Fruit fly (Drosophila melanogaster) whole organism, embryonic: ENCODE measurements around the gene Dis3l2.

Source experiments
- Awh ChIP-seq: fragments of 200-800 bp; sonication (Bioruptor generic); IDR thresholded peaks from 2 replicates; pipeline ENCODE4, ENCODE4 v1.3.6; 2022; ENCODE audit warnings: missing biosample characterization, missing genetic modification characterization
- CG10209 ChIP-seq: fragments of 200-800 bp; sonication (Bioruptor generic); optimal IDR thresholded peaks from 3 replicates; lab custom pipeline; 2017; ENCODE audit warnings: missing biosample characterization, mild to moderate bottlenecking, missing genetic modification characterization, missing genetic modification reagents
- CG1024 ChIP-seq: fragments of 200-800 bp; sonication (Bioruptor generic); IDR thresholded peaks from 2 replicates; pipeline ENCODE4 v1.3.6; 2022; ENCODE audit warnings: missing biosample characterization, missing genetic modification characterization
- CG10366 ChIP-seq: fragments of 200-800 bp; sonication (Bioruptor generic); IDR thresholded peaks from 2 replicates; pipeline ENCODE4 v1.3.6; 2022; ENCODE audit warnings: missing biosample characterization, missing genetic modification characterization
- CG11085 ChIP-seq: fragments of 200-800 bp; sonication (Bioruptor generic); IDR thresholded peaks from 2 replicates; pipeline ENCODE4 v1.3.6; 2022; ENCODE audit warnings: missing biosample characterization, missing genetic modification characterization
- CG11696 ChIP-seq: fragments of 200-800 bp; sonication (Bioruptor generic); IDR thresholded peaks from 2 replicates; pipeline ENCODE4 v1.3.6; 2022; ENCODE audit warnings: missing biosample characterization, missing genetic modification characterization
- CG12299 ChIP-seq: fragments of 200-800 bp; sonication (Bioruptor generic); optimal IDR thresholded peaks from 2 replicates; lab custom pipeline; 2018; ENCODE audit warnings: missing biosample characterization, mild to moderate bottlenecking, missing genetic modification characterization
- CG1233 ChIP-seq: fragments of 200-800 bp; sonication (Bioruptor generic); optimal IDR thresholded peaks from 4 replicates; lab custom pipeline; 2018; ENCODE audit warnings: missing biosample characterization, mild to moderate bottlenecking, missing genetic modification characterization
- CG12391 ChIP-seq: fragments of 200-800 bp; sonication (Bioruptor generic); optimal IDR thresholded peaks from 3 replicates; lab custom pipeline; 2018; ENCODE audit warnings: missing biosample characterization, mild to moderate bottlenecking, missing genetic modification characterization, moderate library complexity
- CG14710 ChIP-seq: fragments of 200-800 bp; sonication (Bioruptor generic); optimal IDR thresholded peaks from 3 replicates; lab custom pipeline; 2019; ENCODE audit warnings: missing biosample characterization, mild to moderate bottlenecking, missing genetic modification characterization, moderate library complexity
- CG15011 ChIP-seq: fragments of 200-800 bp; sonication (Bioruptor generic); optimal IDR thresholded peaks from 3 replicates; lab custom pipeline; 2018; ENCODE audit warnings: missing biosample characterization, mild to moderate bottlenecking, missing genetic modification characterization
- CG18619 ChIP-seq: fragments of 200-800 bp; sonication (Bioruptor generic); optimal IDR thresholded peaks from 3 replicates; lab custom pipeline; 2017; ENCODE audit warnings: missing biosample characterization, mild to moderate bottlenecking, missing genetic modification characterization
- CG2678 ChIP-seq: fragments of 200-800 bp; sonication (Bioruptor generic); optimal IDR thresholded peaks from 3 replicates; lab custom pipeline; 2019; ENCODE audit warnings: missing biosample characterization, mild to moderate bottlenecking, missing genetic modification characterization, moderate library complexity
- CG30403 ChIP-seq: fragments of 200-800 bp; sonication (Bioruptor generic); optimal IDR thresholded peaks from 3 replicates; lab custom pipeline; 2016; ENCODE audit warnings: missing biosample characterization, missing genetic modification characterization
- CG3838 ChIP-seq: fragments of 200-800 bp; sonication (Bioruptor generic); optimal IDR thresholded peaks from 3 replicates; lab custom pipeline; 2016; ENCODE audit warnings: missing biosample characterization, missing genetic modification characterization
- CG4617 ChIP-seq: fragments of 200-800 bp; sonication (Bioruptor generic); optimal IDR thresholded peaks from 3 replicates; lab custom pipeline; 2016; ENCODE audit warnings: missing biosample characterization, missing genetic modification characterization, borderline replicate concordance
- CG6254 ChIP-seq: fragments of 200-800 bp; sonication (Bioruptor generic); optimal IDR thresholded peaks from 3 replicates; lab custom pipeline; 2017; ENCODE audit warnings: mild to moderate bottlenecking, missing biosample characterization, missing genetic modification reagents, missing genetic modification characterization
- CG6854 ChIP-seq: fragments of 200-800 bp; sonication (Bioruptor generic); optimal IDR thresholded peaks from 3 replicates; lab custom pipeline; 2017; ENCODE audit warnings: missing biosample characterization, mild to moderate bottlenecking, missing genetic modification characterization
- CG7928 ChIP-seq: fragments of 200-800 bp; sonication (Bioruptor generic); optimal IDR thresholded peaks from 2 replicates; lab custom pipeline; 2017; ENCODE audit warnings: missing biosample characterization, mild to moderate bottlenecking, missing genetic modification characterization
- CG9727 ChIP-seq: fragments of 200-800 bp; sonication (Bioruptor generic); optimal IDR thresholded peaks from 3 replicates; lab custom pipeline; 2017; ENCODE audit warnings: missing biosample characterization, mild to moderate bottlenecking, missing genetic modification characterization
- Dbx ChIP-seq: fragments of 200-800 bp; sonication (Bioruptor generic); IDR thresholded peaks from 3 replicates; pipeline ENCODE4 v1.3.6; 2022; ENCODE audit warnings: missing biosample characterization, missing genetic modification characterization
- Dip3 ChIP-seq: fragments of 200-800 bp; sonication (Bioruptor generic); optimal IDR thresholded peaks from 3 replicates; lab custom pipeline; 2016; ENCODE audit warnings: missing biosample characterization, missing genetic modification characterization
- Dll ChIP-seq: fragments of 200-800 bp; sonication (Bioruptor generic); IDR thresholded peaks from 4 replicates; pipeline ENCODE4 v1.3.6; 2022; ENCODE audit warnings: missing biosample characterization, missing genetic modification characterization; ENCODE audit not compliant: partially characterized antibody
- Doc3 ChIP-seq: fragments of 200-800 bp; sonication (Bioruptor generic); IDR thresholded peaks from 3 replicates; pipeline ENCODE4 v1.3.6; 2022; ENCODE audit warnings: missing biosample characterization, missing genetic modification characterization; ENCODE audit not compliant: partially characterized antibody
- Dp ChIP-seq: fragments of 200-800 bp; sonication (Bioruptor generic); optimal IDR thresholded peaks from 2 replicates; lab custom pipeline; 2018; ENCODE audit warnings: missing biosample characterization, mild to moderate bottlenecking, missing genetic modification characterization, moderate library complexity
- Hmx ChIP-seq: fragments of 200-800 bp; sonication (Bioruptor generic); optimal IDR thresholded peaks from 2 replicates; lab custom pipeline; 2016; ENCODE audit warnings: missing biosample characterization, missing genetic modification characterization
- Hr78 ChIP-seq, 2 experiments: fragments of 200-800 bp in 1 of 2; fragments of >200 bp in 1 of 2; sonication (Bioruptor generic) in 1 of 2; optimal IDR thresholded peaks; 2 replicates each; lab custom pipeline; 2017 to 2019; ENCODE audit warnings: missing biosample characterization in 2 of 2, missing genetic modification characterization in 2 of 2, mild to moderate bottlenecking in 1 of 2, moderate library complexity in 1 of 2
- Kr ChIP-seq: fragments of 200-800 bp; sonication (Bioruptor generic); optimal IDR thresholded peaks from 2 replicates; lab custom pipeline; 2017; ENCODE audit warnings: missing biosample characterization, mild to moderate bottlenecking, missing genetic modification characterization
- Max ChIP-seq: fragments of 200-800 bp; sonication (Bioruptor generic); optimal IDR thresholded peaks from 2 replicates; lab custom pipeline; 2016; ENCODE audit warnings: missing biosample characterization, mild to moderate bottlenecking, missing genetic modification characterization
- Nf-YA ChIP-seq: fragments of 200-800 bp; sonication (Bioruptor generic); IDR thresholded peaks from 2 replicates; pipeline ENCODE4 v1.3.6; 2022; ENCODE audit warnings: missing biosample characterization, missing genetic modification characterization
- Xrp1 ChIP-seq: fragments of 200-800 bp; sonication (Bioruptor generic); IDR thresholded peaks from 2 replicates; pipeline ENCODE4 v1.3.6; 2022; ENCODE audit warnings: missing biosample characterization, missing genetic modification characterization
- ara ChIP-seq: fragments of 200-800 bp; sonication (Bioruptor generic); IDR thresholded peaks from 2 replicates; pipeline ENCODE4 v1.3.6; 2022; ENCODE audit warnings: missing biosample characterization, missing genetic modification characterization
- crol ChIP-seq: fragments of 200-800 bp; sonication (Bioruptor generic); IDR thresholded peaks from 2 replicates; pipeline ENCODE4 v1.3.6; 2022; ENCODE audit warnings: missing biosample characterization, missing genetic modification characterization
- dimm ChIP-seq: fragments of 200-800 bp; sonication (Bioruptor generic); IDR thresholded peaks from 2 replicates; pipeline ENCODE4 v1.3.6; 2022; ENCODE audit warnings: missing biosample characterization, missing genetic modification characterization
- ems ChIP-seq: fragments of 200-800 bp; sonication (Bioruptor generic); optimal IDR thresholded peaks from 3 replicates; lab custom pipeline; 2016; ENCODE audit warnings: missing biosample characterization, missing genetic modification characterization
- ewg ChIP-seq: fragments of 200-800 bp; sonication (Bioruptor generic); optimal IDR thresholded peaks from 3 replicates; lab custom pipeline; 2017; ENCODE audit warnings: mild to moderate bottlenecking, missing biosample characterization, missing genetic modification reagents, missing genetic modification characterization
- grn ChIP-seq: fragments of 200-800 bp; sonication (Bioruptor generic); optimal IDR thresholded peaks from 3 replicates; lab custom pipeline; 2017; ENCODE audit warnings: missing biosample characterization, missing genetic modification characterization
- hkb ChIP-seq, 2 experiments: fragments of 200-800 bp in 1 of 2; fragments of >200 bp in 1 of 2; sonication (Bioruptor generic) in 1 of 2; IDR thresholded peaks in 1 of 2; optimal IDR thresholded peaks in 1 of 2; 2 replicates each; pipeline versions ENCODE4 v1.3.6 to Lab custom; 2017 to 2022; ENCODE audit warnings: missing biosample characterization in 1 of 2, missing genetic modification characterization in 1 of 2
- ken ChIP-seq: fragments of 200-800 bp; sonication (Bioruptor generic); IDR thresholded peaks from 3 replicates; pipeline ENCODE4 v1.3.6; 2022; ENCODE audit warnings: missing biosample characterization, missing genetic modification characterization
- lilli ChIP-seq: fragments of 200-800 bp; sonication (Bioruptor generic); optimal IDR thresholded peaks from 3 replicates; lab custom pipeline; 2016; ENCODE audit warnings: missing biosample characterization, missing genetic modification characterization
- pan ChIP-seq, 4 experiments: fragments of >200 bp in 3 of 4; fragments of 200-800 bp in 1 of 4; sonication (Bioruptor generic) in 1 of 4; optimal IDR thresholded peaks in 3 of 4; IDR thresholded peaks in 1 of 4; 2 replicates each; pipeline versions ENCODE4 v1.3.6 to Lab custom; 2017 to 2022; ENCODE audit warnings: missing biosample characterization in 2 of 4, missing genetic modification characterization in 2 of 4, mixed read lengths in 1 of 4
- ranshi ChIP-seq: fragments of 200-800 bp; sonication (Bioruptor generic); IDR thresholded peaks from 2 replicates; pipeline ENCODE4 v1.3.6; 2022; ENCODE audit warnings: missing biosample characterization, missing genetic modification characterization
- sens ChIP-seq: fragments of 200-800 bp; sonication (Bioruptor generic); peaks from one replicate; lab custom pipeline; 2016; ENCODE audit warnings: missing biosample characterization, missing genetic modification characterization
- slou ChIP-seq: fragments of 200-800 bp; sonication (Bioruptor generic); optimal IDR thresholded peaks from 3 replicates; lab custom pipeline; 2016; ENCODE audit warnings: missing biosample characterization, missing genetic modification characterization
- unpg ChIP-seq: fragments of 200-800 bp; sonication (Bioruptor generic); optimal IDR thresholded peaks from 3 replicates; lab custom pipeline; 2018; ENCODE audit warnings: missing biosample characterization, mild to moderate bottlenecking, missing genetic modification characterization, moderate library complexity
- vfl ChIP-seq: fragments of 200-800 bp; sonication (Bioruptor generic); optimal IDR thresholded peaks from 2 replicates; lab custom pipeline; 2016; ENCODE audit warnings: missing biosample characterization, missing genetic modification characterization
- zf30C ChIP-seq: fragments of 200-800 bp; sonication (Bioruptor generic); optimal IDR thresholded peaks from 3 replicates; lab custom pipeline; 2018; ENCODE audit warnings: missing biosample characterization, mild to moderate bottlenecking, missing genetic modification characterization

The Dis3l2 gene

DNA sequence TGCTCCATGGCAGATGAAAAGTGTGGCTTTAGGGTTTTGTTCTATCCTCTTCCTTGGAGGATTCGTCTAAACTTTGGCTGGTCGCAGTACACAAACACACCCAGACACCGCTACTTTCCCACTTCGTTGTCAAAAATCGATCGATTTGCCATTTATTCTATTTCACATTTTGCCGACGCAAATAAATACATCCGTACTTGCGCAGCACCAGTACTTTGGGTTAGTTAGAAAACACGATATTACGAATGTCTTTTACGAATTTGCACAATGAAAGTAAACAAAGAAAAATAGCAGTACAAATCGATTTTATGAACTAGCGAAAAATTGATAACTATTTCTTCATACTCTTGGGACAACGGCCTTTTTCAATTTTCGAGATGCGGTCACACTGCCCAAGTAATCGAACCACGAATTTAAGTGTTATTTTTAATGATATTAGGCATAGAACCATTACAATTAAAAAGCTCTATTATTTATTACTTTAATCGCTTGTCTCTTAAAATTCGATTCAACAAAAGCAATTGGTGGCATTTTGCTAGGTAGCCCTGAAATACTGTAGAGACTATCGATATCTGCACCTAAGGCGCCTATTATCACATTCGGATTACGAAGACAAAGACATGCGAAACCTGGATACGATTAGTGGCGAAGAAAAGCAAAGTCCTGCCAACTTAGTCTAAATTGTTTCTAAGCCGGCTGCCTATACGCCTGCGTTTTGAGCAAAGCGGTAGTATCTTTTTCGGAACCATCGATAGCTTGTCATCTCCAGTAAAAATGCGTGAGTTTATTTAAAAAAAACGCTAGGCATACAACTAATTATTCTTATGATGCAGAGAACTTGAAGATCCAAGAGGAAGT, 45.3 kb downstream of the Dis3l2 start, which contains the start of the genes DIP2 and wac (continued):
- TF ChIP-seq ara (GFP tag; lab: Robert Waterston, UW) (peak; percentile 56; the same call in 1 of the 2 replicates), CG6254 (peak; percentile 10), Dbx (peak; percentile 83), Dip3 (GFP tag; lab: Kevin White, UChicago) (peak; percentile 90), Awh (GFP tag; lab: Robert Waterston, UW) (0 out of 2 replicates have a peak, but pooled peaks have one; percentile 40), lilli (GFP tag; lab: Kevin White, UChicago) (peak; percentile 93), slou (GFP tag; lab: Kevin White, UChicago) (peak; percentile 30), hkb (optimal IDR thresholded peaks at IDR 0.05; lab: Kevin White, UChicago) (no peak), hkb (GFP tag; IDR thresholded peaks at IDR 0.05; lab: Robert Waterston, UW) (peak; percentile 58; the same call in 1 of the 2 replicates), unpg (GFP tag; lab: Kevin White, UChicago) (peak; percentile 55), ems (peak; percentile 82), CG2678 (tag; lab: Kevin White, UChicago) (no peak), CG1024 (peak; percentile 62; the same call in 1 of the 2 replicates), CG10366 (peak; percentile 57; the same call in 1 of the 2 replicates), Dll (GFP tag; lab: Robert Waterston, UW) (peak; percentile 96), Doc3 (GFP tag; lab: Robert Waterston, UW) (peak; percentile 86), CG10209 (peak; percentile 53), pan (optimal IDR thresholded peaks at IDR 0.05; lab: Kevin White, UChicago) (no peak), pan (GFP tag; optimal IDR thresholded peaks at IDR 0.05 in 1 of 2, IDR thresholded peaks at IDR 0.05 in 1 of 2) (peak in 1 of 2 experiments; percentile 68), CG14710 (peak; percentile 89), CG15011 (GFP tag; lab: Kevin White, UChicago) (no peak), CG7928 (GFP tag; lab: Kevin White, UChicago) (peak; percentile 95), CG11085 (GFP tag; lab: Robert Waterston, UW) (0 out of 2 replicates have a peak, but pooled peaks have one; percentile 48), Hr78 (GFP tag; optimal IDR thresholded peaks at IDR 0.05; lab: Kevin White, UChicago) (no peak), ewg (GFP tag; lab: Kevin White, UChicago) (peak; percentile 88), CG12299 (peak; percentile 3), CG12391 (tag; lab: Kevin White, UChicago) (peak; percentile 81), Nf-YA (no peak), CG9727 (GFP tag; lab: Kevin White, UChicago) (peak; percentile 56), CG11696 (GFP tag; lab: Robert Waterston, UW) (0 out of 2 replicates have a peak, but pooled peaks have one; percentile 42), Dp (GFP tag; lab: Kevin White, UChicago) (peak; percentile 77), CG6854 (peak; percentile 50), sens (GFP tag; lab: Kevin White, UChicago) (peak; percentile 95), CG18619 (GFP tag; lab: Kevin White, UChicago) (no peak), vfl (GFP tag; lab: Kevin White, UChicago) (peak; percentile 82), Hmx (GFP tag; lab: Kevin White, UChicago) (no peak), Kr (no peak), CG4617 (GFP tag; lab: Kevin White, UChicago) (peak; percentile 63), zf30C (GFP tag; lab: Kevin White, UChicago) (no peak), ken (peak; percentile 81), crol (GFP tag; lab: Robert Waterston, UW) (no peak), dimm (GFP tag; lab: Robert Waterston, UW) (no peak), CG3838 (peak; percentile 54), Xrp1 (peak; percentile 72), Max (GFP tag; lab: Kevin White, UChicago) (peak; percentile 70), grn (no peak), CG30403 (peak; percentile 83), CG1233 (peak; percentile 49), ranshi (GFP tag; lab: Robert Waterston, UW) (0 out of 2 replicates have a peak, but pooled peaks have one; percentile 74)
